Worm (Caenorhabditis elegans): ENCODE measurements around the gene R07E5.19.

DNA sequence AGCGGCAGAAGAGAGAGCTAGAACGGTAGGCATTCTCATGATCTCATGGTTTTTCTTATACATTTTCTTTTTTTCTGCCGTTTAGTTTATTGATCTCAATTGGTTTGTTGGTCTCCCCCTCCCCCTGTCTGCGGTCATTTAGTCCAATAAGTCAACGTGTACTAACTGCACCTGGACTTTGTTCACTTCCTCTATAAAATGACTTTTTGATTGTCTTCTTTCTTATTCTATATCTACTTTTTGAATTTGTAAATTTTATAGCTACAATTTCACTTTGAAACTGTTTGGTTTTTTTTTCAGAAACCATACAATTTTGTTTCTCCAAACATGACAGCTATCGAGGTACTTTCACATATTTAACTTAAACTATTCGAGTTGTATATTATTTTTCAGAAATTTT, 50.2 kb downstream of the R07E5.19 start, which contains the start of gene ckb-2:
- TF ChIP-seq nhr-76 (tag; optimal IDR thresholded peaks at IDR 0.05) (no peak), mxl-2 (GFP tag; conservative IDR thresholded peaks at IDR 0.05) (no peak), nhr-48 (tag; optimal IDR thresholded peaks at IDR 0.05) (no peak), Y75B8A.6 (GFP tag; IDR thresholded peaks at IDR 0.05) (no peak), mxl-3 (GFP tag; optimal IDR thresholded peaks at IDR 0.05) (no peak)

Data from whole organism, L4 larva.